Fruit fly (Drosophila melanogaster): ENCODE results near the gene brk.

dm6 chrX:7317214-7318210 lies 9.8 kb downstream of the brk start:
- no peak for TF ChIP-seq Blimp-1 (GFP tag; optimal IDR thresholded peaks at IDR 0.05)
- no peak for TF ChIP-seq CG6163 (GFP tag; IDR thresholded peaks at IDR 0.05)
- no peak for TF ChIP-seq Ets21C (GFP tag; optimal IDR thresholded peaks at IDR 0.05)
- no peak for TF ChIP-seq Eip75B (GFP tag; optimal IDR thresholded peaks at IDR 0.05)
- no peak for TF ChIP-seq CG15336 (GFP tag; IDR thresholded peaks at IDR 0.05)
- no peak for TF ChIP-seq CG8632 (GFP tag; optimal IDR thresholded peaks at IDR 0.05)
- TF ChIP-seq Sox102F (GFP tag; optimal IDR thresholded peaks at IDR 0.05) = no peak
- TF ChIP-seq ss (GFP tag; optimal IDR thresholded peaks at IDR 0.05) = no peak
- no peak for TF ChIP-seq spab (GFP tag; optimal IDR thresholded peaks at IDR 0.05)
- no peak for TF ChIP-seq CG6808 (GFP tag; optimal IDR thresholded peaks at IDR 0.05)

Measured in whole organism, prepupa.